Worm (Caenorhabditis elegans) whole organism, L4/young adult: ENCODE data around the gene B0252.5.

Experiments used
- W03F9.2 ChIP-seq: fragments of 150-350 bp; optimal IDR thresholded peaks from 2 replicates; lab custom pipeline; 2014; ENCODE audit warnings: missing biosample characterization, missing genetic modification characterization
- dao-5 ChIP-seq: sonication (generic microtip); optimal IDR thresholded peaks from 2 replicates; lab custom pipeline; 2016; ENCODE audit warnings: missing genotype, missing genetic modification characterization, moderate library complexity, missing compliant biosample characterization
- him-1 ChIP-seq: sonication (generic microtip); optimal IDR thresholded peaks from 2 replicates; lab custom pipeline; 2016; ENCODE audit warnings: missing genotype, missing genetic modification reagents, missing genetic modification characterization, missing compliant biosample characterization

Gene B0252.5

ce11 chrII:6918862-6919261 is at the start of gene B0252.5:
Gene B0252.5, minus strand, starts transcription at chrII:6918878.
- TF ChIP-seq dao-5 (no peak), W03F9.2 (tag; lab: Kevin White, UChicago) (no peak), him-1 (tag; lab: Kevin White, UChicago) (no peak)

- no peak for TF ChIP-seq W03F9.2 (tag; lab: Kevin White, UChicago)
- TF ChIP-seq dao-5, result no peak
- no peak for TF ChIP-seq him-1 (tag; lab: Kevin White, UChicago)
These were observed 49.6 kb upstream of the B0252.5 start for ce11 chrII:6968191-6968675.

- TF ChIP-seq him-1 (tag; lab: Kevin White, UChicago) (no peak), dao-5 (no peak), W03F9.2 (tag; lab: Kevin White, UChicago) (no peak)
These were observed 48.9 kb upstream of the B0252.5 start, which contains the start of gene eif-2Bgamma for ce11 chrII:6967618-6968017. Gene eif-2Bgamma, minus strand, starts transcription at chrII:6967648.

- no peak for TF ChIP-seq dao-5
- TF ChIP-seq W03F9.2 (tag; lab: Kevin White, UChicago), result no peak
- no peak for TF ChIP-seq him-1 (tag; lab: Kevin White, UChicago)
These were observed 46.9 kb upstream of the B0252.5 start, which contains the start of gene tra-2 for ce11 chrII:6965573-6965972. Gene tra-2, minus strand, starts transcription at chrII:6965673.

ce11 chrII:6958136-6958535 is 39.5 kb upstream of the B0252.5 start:
- TF ChIP-seq him-1 (tag; lab: Kevin White, UChicago), result no peak
- TF ChIP-seq dao-5, result no peak
- no peak for TF ChIP-seq W03F9.2 (tag; lab: Kevin White, UChicago)

ce11 chrII:6955084-6955697 is 36.5 kb upstream of the B0252.5 start:
- TF ChIP-seq him-1 (tag; lab: Kevin White, UChicago) (no peak), dao-5 (no peak), W03F9.2 (tag; lab: Kevin White, UChicago) (no peak)

ce11 chrII:6951250-6951806 is 32.6 kb upstream of the B0252.5 start, which contains the start of the genes malt-1 and ceh-38:
Gene malt-1, minus strand, starts transcription at chrII:6951300.
Gene ceh-38, plus strand, starts transcription at chrII:6951526.
- TF ChIP-seq dao-5, result peak; percentile 10
- TF ChIP-seq him-1 (tag; lab: Kevin White, UChicago), result peak; percentile 95
- TF ChIP-seq W03F9.2 (tag; lab: Kevin White, UChicago), result peak; percentile 89

ce11 chrII:6943299-6944051 is 24.8 kb upstream of the B0252.5 start:
- TF ChIP-seq him-1 (tag; lab: Kevin White, UChicago) (peak; percentile 33), W03F9.2 (tag; lab: Kevin White, UChicago) (no peak), dao-5 (no peak)

ce11 chrII:6941520-6941919 is 22.8 kb upstream of the B0252.5 start:
- TF ChIP-seq him-1 (tag; lab: Kevin White, UChicago), result no peak

- TF ChIP-seq dao-5 (no peak), W03F9.2 (tag; lab: Kevin White, UChicago) (no peak), him-1 (tag; lab: Kevin White, UChicago) (no peak)
These were observed 22.1 kb upstream of the B0252.5 start for ce11 chrII:6940726-6941230.

ce11 chrII:6939873-6940272 is 21.2 kb upstream of the B0252.5 start:
- TF ChIP-seq him-1 (tag; lab: Kevin White, UChicago) (no peak), W03F9.2 (tag; lab: Kevin White, UChicago) (no peak), dao-5 (no peak)

- TF ChIP-seq dao-5 (no peak), W03F9.2 (tag; lab: Kevin White, UChicago) (no peak), him-1 (tag; lab: Kevin White, UChicago) (no peak)
These were observed 18.4 kb upstream of the B0252.5 start for ce11 chrII:6937057-6937456.

- TF ChIP-seq W03F9.2 (tag; lab: Kevin White, UChicago) (no peak), him-1 (tag; lab: Kevin White, UChicago) (no peak), dao-5 (no peak)
These were observed 17.9 kb upstream of the B0252.5 start for ce11 chrII:6936528-6936927.

ce11 chrII:6935975-6936374 is 17.3 kb upstream of the B0252.5 start:
- no peak for TF ChIP-seq W03F9.2 (tag; lab: Kevin White, UChicago)
- TF ChIP-seq him-1 (tag; lab: Kevin White, UChicago), result no peak
- no peak for TF ChIP-seq dao-5
